Fruit fly (Drosophila melanogaster): ENCODE results near the gene Eno.

Eno gene

dm6 chr2L:1727162-1727825, 2.1 kb downstream of the Eno start:
- TF ChIP-seq CG8478 (optimal IDR thresholded peaks at IDR 0.05) (no peak), CTCF (optimal IDR thresholded peaks at IDR 0.05) (no peak)

- TF ChIP-seq CTCF (optimal IDR thresholded peaks at IDR 0.05) (no peak), CG8478 (optimal IDR thresholded peaks at IDR 0.05) (no peak)
These were observed 4.9 kb downstream of the Eno start for dm6 chr2L:1724592-1724940.

dm6 chr2L:1723937-1724591, 5.4 kb downstream of the Eno start, which contains the start of gene Rim2:
Gene Rim2 (minus strand): TSS chr2L:1724388.
- no peak for TF ChIP-seq CG8478 (optimal IDR thresholded peaks at IDR 0.05)
- peak in 1 of 2 experiments; percentile 2 for TF ChIP-seq CTCF (optimal IDR thresholded peaks at IDR 0.05)

dm6 chr2L:1723135-1723936, 6.1 kb downstream of the Eno start:
- TF ChIP-seq CTCF (optimal IDR thresholded peaks at IDR 0.05) (no peak), CG8478 (optimal IDR thresholded peaks at IDR 0.05) (no peak)

dm6 chr2L:1722260-1722659, 7.2 kb downstream of the Eno start:
- TF ChIP-seq CTCF (optimal IDR thresholded peaks at IDR 0.05) = no peak

dm6 chr2L:1720846-1721506, 8.5 kb downstream of the Eno start:
- no peak for TF ChIP-seq CTCF (optimal IDR thresholded peaks at IDR 0.05)
- no peak for TF ChIP-seq CG8478 (optimal IDR thresholded peaks at IDR 0.05)

dm6 chr2L:1719971-1720370, 9.5 kb downstream of the Eno start:
- TF ChIP-seq CG8478 (optimal IDR thresholded peaks at IDR 0.05) (no peak), CTCF (optimal IDR thresholded peaks at IDR 0.05) (no peak)

- TF ChIP-seq CG8478 (optimal IDR thresholded peaks at IDR 0.05) = no peak
- TF ChIP-seq CTCF (optimal IDR thresholded peaks at IDR 0.05) = no peak
These were observed 12.2 kb downstream of the Eno start for dm6 chr2L:1717247-1717646.

- TF ChIP-seq CTCF (optimal IDR thresholded peaks at IDR 0.05) = peak; percentile 81 to 84
- no peak for TF ChIP-seq CG8478 (optimal IDR thresholded peaks at IDR 0.05)
These were observed 13.6 kb downstream of the Eno start, which contains the start of gene frtz for dm6 chr2L:1715699-1716333. Gene frtz (minus strand): TSS chr2L:1715851.

- TF ChIP-seq CTCF (optimal IDR thresholded peaks at IDR 0.05) (no peak), CG8478 (optimal IDR thresholded peaks at IDR 0.05) (no peak)
These were observed 19.2 kb downstream of the Eno start, which contains the start of the genes CG17660 and mRpL48 for dm6 chr2L:1710224-1710623. Gene CG17660 (minus strand): TSS chr2L:1710421. Gene mRpL48 (plus strand): TSS chr2L:1710462.

dm6 chr2L:1709316-1709715, 20.1 kb downstream of the Eno start:
- TF ChIP-seq CTCF (optimal IDR thresholded peaks at IDR 0.05) = no peak
- TF ChIP-seq CG8478 (optimal IDR thresholded peaks at IDR 0.05) = no peak

- TF ChIP-seq CTCF (optimal IDR thresholded peaks at IDR 0.05) (no peak), CG8478 (optimal IDR thresholded peaks at IDR 0.05) (no peak)
These were observed 21.3 kb downstream of the Eno start for dm6 chr2L:1708110-1708509.

dm6 chr2L:1706961-1707360, 22.5 kb downstream of the Eno start:
- TF ChIP-seq CTCF (optimal IDR thresholded peaks at IDR 0.05) = no peak
- TF ChIP-seq CG8478 (optimal IDR thresholded peaks at IDR 0.05) = no peak

- TF ChIP-seq CG8478 (optimal IDR thresholded peaks at IDR 0.05) (no peak), CTCF (optimal IDR thresholded peaks at IDR 0.05) (no peak)
These were observed 24.7 kb downstream of the Eno start, which contains the start of gene cpb for dm6 chr2L:1704746-1705145. Gene cpb (plus strand): TSS chr2L:1704902.

dm6 chr2L:1696269-1696668, 33.2 kb downstream of the Eno start:
- TF ChIP-seq CG8478 (optimal IDR thresholded peaks at IDR 0.05) = no peak
- TF ChIP-seq CTCF (optimal IDR thresholded peaks at IDR 0.05) = no peak

Data from S2 (cell line).